Worm (Caenorhabditis elegans): Measurements from ENCODE around the gene T08A9.13.

- TF ChIP-seq fkh-10 (GFP tag; optimal IDR thresholded peaks at IDR 0.05) (no peak), alr-1 (tag; optimal IDR thresholded peaks at IDR 0.05; ENCODE audit: borderline replicate concordance) (no peak), unc-62 (GFP tag; optimal IDR thresholded peaks at IDR 0.05) (no peak), F16B12.6 (tag; optimal IDR thresholded peaks at IDR 0.05) (no peak), blmp-1 (tag; optimal IDR thresholded peaks at IDR 0.05) (no peak), nhr-11 (tag; optimal IDR thresholded peaks at IDR 0.05) (no peak), nhr-237 (tag; optimal IDR thresholded peaks at IDR 0.05) (no peak), nhr-76 (tag; optimal IDR thresholded peaks at IDR 0.05) (no peak), lin-35 (GFP tag; optimal IDR thresholded peaks at IDR 0.05) (no peak)
These were observed 39.1 kb downstream of the T08A9.13 start for ce11 chrX:7283136-7283535.
